Worm (Caenorhabditis elegans): ENCODE data around the gene C14B1.2.

- TF ChIP-seq elt-3 (tag; optimal IDR thresholded peaks at IDR 0.05) (no peak), ceh-82 (tag; optimal IDR thresholded peaks at IDR 0.05) (no peak), snpc-4 (tag; optimal IDR thresholded peaks at IDR 0.05) (no peak)
These were observed 26.6 kb upstream of the C14B1.2 start for ce11 chrIII:3675480-3675879.

Measured in whole organism, L1 larva.